Worm (Caenorhabditis elegans) whole organism, late embryonic: ENCODE data around the gene skr-5.

ENCODE experiments used
- ceh-9 ChIP-seq: sonication (generic microtip); optimal IDR thresholded peaks from 2 replicates; lab custom pipeline; 2016; ENCODE audit warnings: mild to moderate bottlenecking, missing genetic modification characterization, inconsistent platforms, missing compliant biosample characterization
- dve-1 ChIP-seq: sonication (generic microtip); optimal IDR thresholded peaks from 2 replicates; lab custom pipeline; 2017; ENCODE audit warnings: antibody characterized with exemption, mild to moderate bottlenecking, missing genetic modification characterization, missing compliant biosample characterization
- zip-5 ChIP-seq: sonication (generic microtip); optimal IDR thresholded peaks from 2 replicates; lab custom pipeline; 2016; ENCODE audit warnings: missing genetic modification characterization, missing compliant biosample characterization

- TF ChIP-seq zip-5 (no peak), ceh-9 (tag; lab: Kevin White, UChicago) (no peak), dve-1 (no peak)
Measured at ce11 chrV:17303392-17303791, 44.3 kb upstream of the skr-5 start.
